Fruit fly (Drosophila melanogaster): Measurements from ENCODE around the gene Cyp316a1.

The Cyp316a1 gene

dm6 chr3L:7528380-7529080 is 36.9 kb downstream of the Cyp316a1 start, which contains the start of gene lqf (continued):
- TF ChIP-seq zfh1 (GFP tag; IDR thresholded peaks at IDR 0.05): no peak
- peak; percentile 53 for TF ChIP-seq CG12391 (tag; optimal IDR thresholded peaks at IDR 0.05)
- no peak for TF ChIP-seq schlank (tag; optimal IDR thresholded peaks at IDR 0.05)
- TF ChIP-seq MBD-R2 (GFP tag; IDR thresholded peaks at IDR 0.05): no peak
- TF ChIP-seq Vsx1 (GFP tag; optimal IDR thresholded peaks at IDR 0.05): no peak
- TF ChIP-seq ap (GFP tag; IDR thresholded peaks at IDR 0.05): no peak
- peak; percentile 71 for TF ChIP-seq hbn (GFP tag; IDR thresholded peaks at IDR 0.05; ENCODE audit: partially characterized antibody)
- peak; percentile 15 for TF ChIP-seq gfzf (GFP tag; optimal IDR thresholded peaks at IDR 0.05)
- no peak for TF ChIP-seq CG4282 (GFP tag; optimal IDR thresholded peaks at IDR 0.05)
- TF ChIP-seq tll (GFP tag; optimal IDR thresholded peaks at IDR 0.05): no peak
- TF ChIP-seq Dip2 (GFP tag; IDR thresholded peaks at IDR 0.05): no peak
- no peak for TF ChIP-seq CG18599 (GFP tag; optimal IDR thresholded peaks at IDR 0.05)
- TF ChIP-seq seq (GFP tag; IDR thresholded peaks at IDR 0.05): no peak
- no peak for TF ChIP-seq CG10321 (GFP tag; IDR thresholded peaks at IDR 0.05)
- peak; percentile 15 for TF ChIP-seq zen (tag; optimal IDR thresholded peaks at IDR 0.05)
- TF ChIP-seq cad (GFP tag; optimal IDR thresholded peaks at IDR 0.05): no peak
- TF ChIP-seq kay (GFP tag; optimal IDR thresholded peaks at IDR 0.05): no peak
- no peak for TF ChIP-seq Mes4 (GFP tag; optimal IDR thresholded peaks at IDR 0.05)
- no peak for TF ChIP-seq CG10274 (GFP tag; optimal IDR thresholded peaks at IDR 0.05)
- TF ChIP-seq Med (GFP tag): peak; percentile 50
- no peak for TF ChIP-seq az2 (GFP tag; optimal IDR thresholded peaks at IDR 0.05)
- no peak for TF ChIP-seq pan (optimal IDR thresholded peaks at IDR 0.05)
- no peak for TF ChIP-seq pan (GFP tag; optimal IDR thresholded peaks at IDR 0.05 in 1 of 2, IDR thresholded peaks at IDR 0.05 in 1 of 2)
- TF ChIP-seq CG6689 (GFP tag; IDR thresholded peaks at IDR 0.05): no peak
- TF ChIP-seq Usf (GFP tag; optimal IDR thresholded peaks at IDR 0.05): no peak
- no peak for TF ChIP-seq Hmx (GFP tag; optimal IDR thresholded peaks at IDR 0.05)
- no peak for TF ChIP-seq tx (GFP tag; optimal IDR thresholded peaks at IDR 0.05)
- TF ChIP-seq pita (GFP tag; optimal IDR thresholded peaks at IDR 0.05): no peak
- TF ChIP-seq CG14667 (GFP tag; IDR thresholded peaks at IDR 0.05): no peak
- TF ChIP-seq sug (tag; optimal IDR thresholded peaks at IDR 0.05): peak; percentile 33
- no peak for TF ChIP-seq caup (GFP tag; optimal IDR thresholded peaks at IDR 0.05; ENCODE audit: severe bottlenecking)
- peak; percentile 5 for TF ChIP-seq trem (tag; optimal IDR thresholded peaks at IDR 0.05)
- peak; percentile 92 for TF ChIP-seq Scr (GFP tag; IDR thresholded peaks at IDR 0.05; ENCODE audit: partially characterized antibody)
- peak; percentile 53 for TF ChIP-seq CoRest (tag; optimal IDR thresholded peaks at IDR 0.05)
- no peak for TF ChIP-seq Trl (optimal IDR thresholded peaks at IDR 0.05)
- TF ChIP-seq Trl (GFP tag; optimal IDR thresholded peaks at IDR 0.05): no peak
- TF ChIP-seq crc (GFP tag; optimal IDR thresholded peaks at IDR 0.05): no peak
- no peak for TF ChIP-seq dan (GFP tag; IDR thresholded peaks at IDR 0.05)
- TF ChIP-seq CG17829 (tag; optimal IDR thresholded peaks at IDR 0.05): peak; percentile 17
- no peak for TF ChIP-seq CG8765 (GFP tag; IDR thresholded peaks at IDR 0.05)
- TF ChIP-seq Doc2 (GFP tag; IDR thresholded peaks at IDR 0.05): no peak
- no peak for TF ChIP-seq CG4424 (GFP tag; optimal IDR thresholded peaks at IDR 0.05)
- no peak for TF ChIP-seq CG17802 (tag; optimal IDR thresholded peaks at IDR 0.05)
- no peak for TF ChIP-seq CG3407 (GFP tag; optimal IDR thresholded peaks at IDR 0.05)
- TF ChIP-seq B-H1 (GFP tag; IDR thresholded peaks at IDR 0.05): no peak
- TF ChIP-seq pb (GFP tag; optimal IDR thresholded peaks at IDR 0.05): no peak
- TF ChIP-seq Dek (tag; optimal IDR thresholded peaks at IDR 0.05): peak; percentile 6
- TF ChIP-seq ro (GFP tag; IDR thresholded peaks at IDR 0.05): no peak
- TF ChIP-seq slbo (GFP tag; IDR thresholded peaks at IDR 0.05): no peak
- TF ChIP-seq Mad (GFP tag; optimal IDR thresholded peaks at IDR 0.05): no peak
- TF ChIP-seq CG12299 (tag; optimal IDR thresholded peaks at IDR 0.05): no peak
